Worm (Caenorhabditis elegans): ENCODE results near the gene K08C7.6.

DNA sequence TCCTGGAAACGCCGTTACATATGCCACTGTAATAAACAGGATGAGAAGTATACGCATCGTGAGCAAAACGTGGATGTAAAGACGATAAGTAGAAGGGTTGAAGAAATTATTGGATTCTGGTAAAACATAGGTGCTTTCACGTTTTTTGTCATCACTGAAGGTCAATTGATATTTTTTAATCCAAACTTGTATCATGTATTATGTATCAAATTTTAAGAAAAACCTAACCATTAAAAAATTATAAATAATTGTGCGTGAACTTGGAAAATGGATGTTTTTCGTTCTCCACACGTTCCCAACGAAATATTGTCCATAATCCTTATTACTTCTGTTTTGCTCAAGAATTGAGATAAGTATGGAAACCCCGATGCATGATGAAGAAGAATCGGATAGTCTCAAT is 4.5 kb upstream of the K08C7.6 start, which contains the start of gene R102.8:
- no peak for TF ChIP-seq snpc-4 (GFP tag; optimal IDR thresholded peaks at IDR 0.05)
- TF ChIP-seq snpc-4 (tag; optimal IDR thresholded peaks at IDR 0.05): no peak
- TF ChIP-seq unc-62 (GFP tag; optimal IDR thresholded peaks at IDR 0.05): no peak
- no peak for TF ChIP-seq mes-4 (tag; optimal IDR thresholded peaks at IDR 0.05)
- TF ChIP-seq hsf-1 (GFP tag; IDR thresholded peaks at IDR 0.05): no peak
- no peak for TF ChIP-seq C06A6.2 (GFP tag; conservative IDR thresholded peaks at IDR 0.05)
- no peak for TF ChIP-seq hlh-12 (tag; optimal IDR thresholded peaks at IDR 0.05)
- no peak for TF ChIP-seq ztf-25 (GFP tag; IDR thresholded peaks at IDR 0.05)

All from whole organism, young adult.